Worm (Caenorhabditis elegans): Measurements from ENCODE around the gene enu-3.2.

Gene enu-3.2

ce11 chrIII:4809526-4810153 is 24.6 kb upstream of the enu-3.2 start, which contains the start of gene pal-1:
pal-1 (minus strand) TSS chrIII:4809576.
- no peak for TF ChIP-seq eor-1 (tag; optimal IDR thresholded peaks at IDR 0.05)
- TF ChIP-seq lsy-12 (tag; optimal IDR thresholded peaks at IDR 0.05): no peak
- TF ChIP-seq nhr-28 (tag; optimal IDR thresholded peaks at IDR 0.05): no peak
- TF ChIP-seq ceh-28 (tag; optimal IDR thresholded peaks at IDR 0.05): no peak
- no peak for TF ChIP-seq lin-39 (tag; optimal IDR thresholded peaks at IDR 0.05)
- TF ChIP-seq unc-39 (tag; optimal IDR thresholded peaks at IDR 0.05): no peak
- TF ChIP-seq pqm-1 (tag; optimal IDR thresholded peaks at IDR 0.05): no peak
- TF ChIP-seq elt-1 (tag; optimal IDR thresholded peaks at IDR 0.05): no peak
- TF ChIP-seq ZK546.5 (tag; optimal IDR thresholded peaks at IDR 0.05): no peak
- TF ChIP-seq nhr-76 (tag; optimal IDR thresholded peaks at IDR 0.05): no peak
- TF ChIP-seq fos-1 (tag; optimal IDR thresholded peaks at IDR 0.05): no peak
- no peak for TF ChIP-seq egl-5 (tag; optimal IDR thresholded peaks at IDR 0.05)

ce11 chrIII:4808089-4808488 is 23.1 kb upstream of the enu-3.2 start:
- TF ChIP-seq nhr-23 (tag; optimal IDR thresholded peaks at IDR 0.05) (no peak), nfya-1 (tag; optimal IDR thresholded peaks at IDR 0.05; ENCODE audit: insufficient read depth) (peak; percentile 98)

- no peak for TF ChIP-seq nhr-67 (tag; optimal IDR thresholded peaks at IDR 0.05)
- TF ChIP-seq egl-27 (tag; optimal IDR thresholded peaks at IDR 0.05): no peak
- no peak for TF ChIP-seq egl-5 (tag; optimal IDR thresholded peaks at IDR 0.05)
- TF ChIP-seq lin-39 (tag; optimal IDR thresholded peaks at IDR 0.05): no peak
Observed at ce11 chrIII:4806345-4806744, 21.3 kb upstream of the enu-3.2 start.

ce11 chrIII:4802707-4803106 is 17.7 kb upstream of the enu-3.2 start, which contains the start of gene metl-5:
metl-5 (plus strand) TSS chrIII:4803007.
- no peak for TF ChIP-seq mdl-1 (tag; optimal IDR thresholded peaks at IDR 0.05)
- no peak for TF ChIP-seq unc-62 (GFP tag; optimal IDR thresholded peaks at IDR 0.05)
- TF ChIP-seq nhr-12 (tag; optimal IDR thresholded peaks at IDR 0.05): no peak
- no peak for TF ChIP-seq ama-1 (optimal IDR thresholded peaks at IDR 0.05)
- TF ChIP-seq R02D3.7 (tag; optimal IDR thresholded peaks at IDR 0.05): no peak
- no peak for TF ChIP-seq snpc-4 (tag; optimal IDR thresholded peaks at IDR 0.05)
- TF ChIP-seq tbx-2 (tag; optimal IDR thresholded peaks at IDR 0.05): no peak
- TF ChIP-seq ceh-82 (tag; optimal IDR thresholded peaks at IDR 0.05): no peak
- no peak for TF ChIP-seq fos-1 (tag; optimal IDR thresholded peaks at IDR 0.05)
- no peak for TF ChIP-seq sea-2 (GFP tag; optimal IDR thresholded peaks at IDR 0.05)
- no peak for TF ChIP-seq ztf-4 (tag; optimal IDR thresholded peaks at IDR 0.05)
- no peak for TF ChIP-seq ceh-9 (tag; optimal IDR thresholded peaks at IDR 0.05)
- TF ChIP-seq skn-1 (tag; optimal IDR thresholded peaks at IDR 0.05): no peak

ce11 chrIII:4796536-4796935 is 11.5 kb upstream of the enu-3.2 start, which contains the start of gene tag-325:
tag-325 (plus strand) TSS chrIII:4796836.
- no peak for TF ChIP-seq ZK546.5 (tag; optimal IDR thresholded peaks at IDR 0.05)
- TF ChIP-seq nhr-237 (tag; optimal IDR thresholded peaks at IDR 0.05): no peak
- TF ChIP-seq mml-1 (tag; optimal IDR thresholded peaks at IDR 0.05): no peak
- no peak for TF ChIP-seq tbx-2 (tag; optimal IDR thresholded peaks at IDR 0.05)
- TF ChIP-seq elt-2 (tag; optimal IDR thresholded peaks at IDR 0.05): peak; percentile 21
- no peak for TF ChIP-seq ceh-82 (tag; optimal IDR thresholded peaks at IDR 0.05)
- no peak for TF ChIP-seq pqm-1 (tag; optimal IDR thresholded peaks at IDR 0.05)
- TF ChIP-seq nhr-67 (tag; optimal IDR thresholded peaks at IDR 0.05): no peak
- no peak for TF ChIP-seq jun-1 (tag; optimal IDR thresholded peaks at IDR 0.05)

ce11 chrIII:4796039-4796438 is 11.0 kb upstream of the enu-3.2 start:
- no peak for TF ChIP-seq ceh-82 (tag; optimal IDR thresholded peaks at IDR 0.05)
- peak; percentile 82 for TF ChIP-seq snpc-4 (tag; optimal IDR thresholded peaks at IDR 0.05)
- peak; percentile 70 for TF ChIP-seq nhr-23 (tag; optimal IDR thresholded peaks at IDR 0.05)
- no peak for TF ChIP-seq unc-39 (tag; optimal IDR thresholded peaks at IDR 0.05)
- no peak for TF ChIP-seq sea-2 (GFP tag; optimal IDR thresholded peaks at IDR 0.05)
- peak; percentile 90 for TF ChIP-seq pha-4 (tag; optimal IDR thresholded peaks at IDR 0.05)
- no peak for TF ChIP-seq elt-1 (tag; optimal IDR thresholded peaks at IDR 0.05)
- no peak for TF ChIP-seq egl-27 (tag; optimal IDR thresholded peaks at IDR 0.05)
- TF ChIP-seq tbx-2 (tag; optimal IDR thresholded peaks at IDR 0.05): no peak
- no peak for TF ChIP-seq nhr-12 (tag; optimal IDR thresholded peaks at IDR 0.05)
- no peak for TF ChIP-seq ZK546.5 (tag; optimal IDR thresholded peaks at IDR 0.05)
- no peak for TF ChIP-seq nhr-237 (tag; optimal IDR thresholded peaks at IDR 0.05)
- peak; percentile 42 for TF ChIP-seq R02D3.7 (tag; optimal IDR thresholded peaks at IDR 0.05)
- peak; percentile 99 for TF ChIP-seq fos-1 (tag; optimal IDR thresholded peaks at IDR 0.05)
- no peak for TF ChIP-seq ceh-16 (tag; optimal IDR thresholded peaks at IDR 0.05)
- TF ChIP-seq lin-39 (tag; optimal IDR thresholded peaks at IDR 0.05): peak; percentile 22
- TF ChIP-seq nhr-67 (tag; optimal IDR thresholded peaks at IDR 0.05): no peak
- peak; percentile 74 for TF ChIP-seq pqm-1 (tag; optimal IDR thresholded peaks at IDR 0.05)
- TF ChIP-seq ztf-11 (tag; optimal IDR thresholded peaks at IDR 0.05): no peak
- TF ChIP-seq mml-1 (tag; optimal IDR thresholded peaks at IDR 0.05): no peak
- peak; percentile 96 for TF ChIP-seq jun-1 (tag; optimal IDR thresholded peaks at IDR 0.05)
- TF ChIP-seq nhr-43 (tag; optimal IDR thresholded peaks at IDR 0.05; ENCODE audit: poor library complexity, severe bottlenecking): peak; percentile 45
- TF ChIP-seq unc-62 (GFP tag; optimal IDR thresholded peaks at IDR 0.05): no peak
- peak; percentile 66 for TF ChIP-seq lin-15B (tag; optimal IDR thresholded peaks at IDR 0.05)
- peak; percentile 85 for TF ChIP-seq nfya-1 (tag; optimal IDR thresholded peaks at IDR 0.05; ENCODE audit: insufficient read depth)
- no peak for TF ChIP-seq mdl-1 (tag; optimal IDR thresholded peaks at IDR 0.05)
- no peak for TF ChIP-seq zag-1 (tag; optimal IDR thresholded peaks at IDR 0.05)
- TF ChIP-seq aly-2 (tag; optimal IDR thresholded peaks at IDR 0.05): no peak
- TF ChIP-seq nhr-76 (tag; optimal IDR thresholded peaks at IDR 0.05): no peak

All from whole organism, L3 larva.